Worm (Caenorhabditis elegans): ENCODE results near the gene C17E7.4.

- TF ChIP-seq skn-1 (tag; optimal IDR thresholded peaks at IDR 0.05) (no peak), zfp-3 (GFP tag; conservative IDR thresholded peaks at IDR 0.05) (no peak)
Measured at ce11 chrV:3874102-3874744, 18.4 kb upstream of the C17E7.4 start, which contains the start of gene nhr-158.
